Worm (Caenorhabditis elegans) whole organism, L4/young adult: ENCODE data around the gene C56G3.2.

ENCODE experiments used
- W03F9.2 ChIP-seq: fragments of 150-350 bp; optimal IDR thresholded peaks from 2 replicates; lab custom pipeline; 2014; ENCODE audit warnings: missing biosample characterization, missing genetic modification characterization
- dao-5 ChIP-seq: sonication (generic microtip); optimal IDR thresholded peaks from 2 replicates; lab custom pipeline; 2016; ENCODE audit warnings: missing genotype, missing genetic modification characterization, moderate library complexity, missing compliant biosample characterization
- him-1 ChIP-seq: sonication (generic microtip); optimal IDR thresholded peaks from 2 replicates; lab custom pipeline; 2016; ENCODE audit warnings: missing genotype, missing genetic modification reagents, missing genetic modification characterization, missing compliant biosample characterization

ce11 chrX:7334302-7334724 lies 31.1 kb upstream of the C56G3.2 start, which contains the start of gene epg-7:
- peak; percentile 59 for TF ChIP-seq W03F9.2 (tag; lab: Kevin White, UChicago)
- no peak for TF ChIP-seq dao-5
- TF ChIP-seq him-1 (tag; lab: Kevin White, UChicago) = peak; percentile 82
